Fruit fly (Drosophila melanogaster): Measurements from ENCODE around the gene CG14137.

The CG14137 gene

dm6 chr3L:11627819-11628483, 28.1 kb upstream of the CG14137 start, which contains the start of gene Apt1 (continued):
- TF ChIP-seq inv (GFP tag; IDR thresholded peaks at IDR 0.05; ENCODE audit: partially characterized antibody) = peak; percentile 93
- peak; percentile 36 for TF ChIP-seq HmgZ (tag; optimal IDR thresholded peaks at IDR 0.05)
- TF ChIP-seq Dll (GFP tag; IDR thresholded peaks at IDR 0.05; ENCODE audit: partially characterized antibody) = peak; percentile 94
- TF ChIP-seq CG10274 (GFP tag; optimal IDR thresholded peaks at IDR 0.05) = no peak
- no peak for TF ChIP-seq fd64A (GFP tag; optimal IDR thresholded peaks at IDR 0.05)
- TF ChIP-seq CG4617 (GFP tag; optimal IDR thresholded peaks at IDR 0.05; ENCODE audit: borderline replicate concordance) = peak; percentile 41
- TF ChIP-seq HLHmδ (GFP tag; optimal IDR thresholded peaks at IDR 0.05) = no peak
- TF ChIP-seq dati (GFP tag; IDR thresholded peaks at IDR 0.05) = no peak
- TF ChIP-seq CG9797 (GFP tag; optimal IDR thresholded peaks at IDR 0.05) = peak; percentile 19
- TF ChIP-seq sens-2 (GFP tag; IDR thresholded peaks at IDR 0.05) = no peak
- no peak for TF ChIP-seq CG11723 (GFP tag; optimal IDR thresholded peaks at IDR 0.05)
- peak; percentile 98 for TF ChIP-seq amos (GFP tag; IDR thresholded peaks at IDR 0.05; ENCODE audit: partially characterized antibody)
- TF ChIP-seq PHDP (tag; optimal IDR thresholded peaks at IDR 0.05) = no peak
- no peak for TF ChIP-seq CG12299 (tag; optimal IDR thresholded peaks at IDR 0.05)
- TF ChIP-seq fd96Cb (tag; optimal IDR thresholded peaks at IDR 0.05) = no peak
- peak; percentile 14 for TF ChIP-seq Lhr (GFP tag; optimal IDR thresholded peaks at IDR 0.05)
- no peak for TF ChIP-seq tap (tag; optimal IDR thresholded peaks at IDR 0.05)
- TF ChIP-seq CG3995 (GFP tag; optimal IDR thresholded peaks at IDR 0.05) = peak; percentile 4
- peak; percentile 11 for TF ChIP-seq grau (tag; optimal IDR thresholded peaks at IDR 0.05)
- TF ChIP-seq CG34376 (GFP tag; optimal IDR thresholded peaks at IDR 0.05) = peak; percentile 43
- no peak for TF ChIP-seq CG10654 (GFP tag; optimal IDR thresholded peaks at IDR 0.05)
- no peak for TF ChIP-seq CG16779 (GFP tag; IDR thresholded peaks at IDR 0.05)
- no peak for TF ChIP-seq CG1832 (GFP tag; optimal IDR thresholded peaks at IDR 0.05)
- TF ChIP-seq CG14441 (GFP tag; IDR thresholded peaks at IDR 0.05) = no peak
- TF ChIP-seq CG15514 (GFP tag; optimal IDR thresholded peaks at IDR 0.05) = peak; percentile 65
- no peak for TF ChIP-seq ind (GFP tag; optimal IDR thresholded peaks at IDR 0.05)
- TF ChIP-seq Ets65A (GFP tag) = peak; percentile 16
- no peak for TF ChIP-seq NC2α (GFP tag; optimal IDR thresholded peaks at IDR 0.05)
- peak; percentile 21 for TF ChIP-seq phol (tag; optimal IDR thresholded peaks at IDR 0.05)
- no peak for TF ChIP-seq NfI (GFP tag; optimal IDR thresholded peaks at IDR 0.05)
- no peak for TF ChIP-seq chn (GFP tag; optimal IDR thresholded peaks at IDR 0.05)
- TF ChIP-seq CG4328 (GFP tag; optimal IDR thresholded peaks at IDR 0.05) = no peak
- TF ChIP-seq CG17328 (GFP tag; IDR thresholded peaks at IDR 0.05) = no peak
- TF ChIP-seq wek (GFP tag; optimal IDR thresholded peaks at IDR 0.05) = no peak
- TF ChIP-seq CG15696 (tag; optimal IDR thresholded peaks at IDR 0.05) = no peak

dm6 chr3L:11626229-11626826, 26.5 kb upstream of the CG14137 start, which contains the start of gene PCID2:
PCID2 (plus strand) TSS chr3L:11626441.
- TF ChIP-seq ATbp (GFP tag; optimal IDR thresholded peaks at IDR 0.05) = no peak
- TF ChIP-seq wek (GFP tag; optimal IDR thresholded peaks at IDR 0.05) = no peak
- TF ChIP-seq CG30431 (GFP tag; optimal IDR thresholded peaks at IDR 0.05) = no peak
- TF ChIP-seq hb (GFP tag; IDR thresholded peaks at IDR 0.05; ENCODE audit: partially characterized antibody) = peak; percentile 69
- no peak for TF ChIP-seq HLH54F (GFP tag; optimal IDR thresholded peaks at IDR 0.05)
- no peak for TF ChIP-seq sens-2 (GFP tag; IDR thresholded peaks at IDR 0.05)
- no peak for TF ChIP-seq ssp (GFP tag; IDR thresholded peaks at IDR 0.05)
- no peak for TF ChIP-seq tx (GFP tag; optimal IDR thresholded peaks at IDR 0.05)
- TF ChIP-seq Awh (GFP tag; IDR thresholded peaks at IDR 0.05) = no peak
- TF ChIP-seq CG1647 (GFP tag; optimal IDR thresholded peaks at IDR 0.05) = no peak
- no peak for TF ChIP-seq CG8944 (GFP tag; optimal IDR thresholded peaks at IDR 0.05)
- TF ChIP-seq CG8388 (GFP tag; optimal IDR thresholded peaks at IDR 0.05) = no peak
- no peak for TF ChIP-seq odd (GFP tag; optimal IDR thresholded peaks at IDR 0.05)
- no peak for TF ChIP-seq cas (GFP tag; IDR thresholded peaks at IDR 0.05)
- no peak for TF ChIP-seq Mrtf (GFP tag; IDR thresholded peaks at IDR 0.05)
- no peak for TF ChIP-seq CG31365 (tag; optimal IDR thresholded peaks at IDR 0.05)
- no peak for TF ChIP-seq cwo (GFP tag; optimal IDR thresholded peaks at IDR 0.05)

Data from whole organism, embryonic.